Fruit fly (Drosophila melanogaster) whole organism, prepupa: ENCODE data around the gene cact.

ENCODE experiments used
- CG10631 ChIP-seq: fragments of 200-800 bp; sonication (Bioruptor generic); optimal IDR thresholded peaks from 2 replicates; lab custom pipeline; 2016; ENCODE audit warnings: missing biosample characterization, missing genetic modification characterization
- CG10669 ChIP-seq: fragments of 200-800 bp; sonication (Bioruptor generic); optimal IDR thresholded peaks from 3 replicates; lab custom pipeline; 2018; ENCODE audit warnings: missing biosample characterization, mild to moderate bottlenecking, missing genetic modification characterization, moderate library complexity
- CG11294 ChIP-seq: fragments of 200-800 bp; sonication (Bioruptor generic); IDR thresholded peaks from 2 replicates; pipeline ENCODE4 v1.3.6; 2022; ENCODE audit warnings: missing biosample characterization, missing genetic modification characterization
- CG11902 ChIP-seq: fragments of 200-800 bp; sonication (Bioruptor generic); optimal IDR thresholded peaks from 3 replicates; lab custom pipeline; 2016; ENCODE audit warnings: missing biosample characterization, missing genetic modification characterization
- CG15336 ChIP-seq: fragments of 200-800 bp; sonication (Bioruptor generic); IDR thresholded peaks from 2 replicates; pipeline ENCODE4 v1.3.6; 2022; ENCODE audit warnings: missing biosample characterization, missing genetic modification characterization
- CG1621 ChIP-seq: fragments of 200-800 bp; sonication (Bioruptor generic); optimal IDR thresholded peaks from 3 replicates; lab custom pipeline; 2018; ENCODE audit warnings: missing biosample characterization, mild to moderate bottlenecking, missing genetic modification characterization
- CG16779 ChIP-seq: fragments of 200-800 bp; sonication (Bioruptor generic); optimal IDR thresholded peaks from 3 replicates; lab custom pipeline; 2017; ENCODE audit warnings: missing biosample characterization, mild to moderate bottlenecking, missing genetic modification characterization
- CG3032 ChIP-seq: fragments of 200-800 bp; optimal IDR thresholded peaks from 2 replicates; lab custom pipeline; 2019; ENCODE audit warnings: missing biosample characterization, mild to moderate bottlenecking, missing genetic modification characterization, moderate library complexity
- CG32006 ChIP-seq: fragments of 200-800 bp; sonication (Bioruptor generic); optimal IDR thresholded peaks from 3 replicates; lab custom pipeline; 2017; ENCODE audit warnings: missing biosample characterization, mild to moderate bottlenecking, missing genetic modification characterization
- CG34406 ChIP-seq: fragments of 200-800 bp; sonication (Bioruptor generic); optimal IDR thresholded peaks from 3 replicates; lab custom pipeline; 2016; ENCODE audit warnings: missing biosample characterization, missing genetic modification characterization
- CG3919 ChIP-seq: fragments of 200-800 bp; sonication (Bioruptor generic); optimal IDR thresholded peaks from 3 replicates; lab custom pipeline; 2016; ENCODE audit warnings: missing biosample characterization, missing genetic modification characterization
- CG6163 ChIP-seq: fragments of 200-800 bp; sonication (Bioruptor generic); IDR thresholded peaks from 3 replicates; pipeline ENCODE4 v1.3.6; 2022; ENCODE audit warnings: missing biosample characterization, missing genetic modification characterization
- CG6276 ChIP-seq: fragments of 200-800 bp; sonication (Bioruptor generic); optimal IDR thresholded peaks from 2 replicates; lab custom pipeline; 2017; ENCODE audit warnings: missing biosample characterization, mild to moderate bottlenecking, missing genetic modification characterization
- CG6792 ChIP-seq: fragments of 200-800 bp; sonication (Bioruptor generic); optimal IDR thresholded peaks from 3 replicates; lab custom pipeline; 2016; ENCODE audit warnings: missing biosample characterization, missing genetic modification characterization
- CG6808 ChIP-seq: fragments of 200-800 bp; sonication (Bioruptor generic); optimal IDR thresholded peaks from 3 replicates; lab custom pipeline; 2017; ENCODE audit warnings: missing biosample characterization, missing genetic modification characterization, mild to moderate bottlenecking, moderate library complexity, missing genetic modification reagents
- CG6854 ChIP-seq: fragments of 200-800 bp; sonication (Bioruptor generic); optimal IDR thresholded peaks from 2 replicates; lab custom pipeline; 2017; ENCODE audit warnings: missing biosample characterization, mild to moderate bottlenecking, missing genetic modification characterization
- CG8119 ChIP-seq: fragments of 200-800 bp; sonication (Bioruptor generic); IDR thresholded peaks from 3 replicates; pipeline ENCODE4 v1.3.6; 2022; ENCODE audit warnings: missing biosample characterization, missing genetic modification characterization
- CG8632 ChIP-seq: fragments of 200-800 bp; sonication (Bioruptor generic); optimal IDR thresholded peaks from 3 replicates; lab custom pipeline; 2016; ENCODE audit warnings: missing biosample characterization, missing genetic modification characterization
- Eip75B ChIP-seq: fragments of 200-800 bp; sonication (Bioruptor generic); optimal IDR thresholded peaks from 3 replicates; lab custom pipeline; 2016; ENCODE audit warnings: missing biosample characterization, missing genetic modification characterization
- Eip78C ChIP-seq: fragments of 200-800 bp; sonication (Bioruptor generic); peaks from one replicate; lab custom pipeline; 2016; ENCODE audit warnings: missing biosample characterization, missing genetic modification characterization
- Ets21C ChIP-seq: fragments of 200-800 bp; sonication (Bioruptor generic); optimal IDR thresholded peaks from 3 replicates; lab custom pipeline; 2016; ENCODE audit warnings: missing biosample characterization, missing genetic modification characterization
- Ets96B ChIP-seq: fragments of 200-800 bp; optimal IDR thresholded peaks from 2 replicates; lab custom pipeline; 2019; ENCODE audit warnings: missing biosample characterization, mild to moderate bottlenecking, missing genetic modification characterization, moderate library complexity
- Gug ChIP-seq: fragments of 200-800 bp; sonication (Bioruptor generic); IDR thresholded peaks from 2 replicates; pipeline ENCODE4 v1.3.6; 2022; ENCODE audit warnings: missing biosample characterization, missing genetic modification characterization
- Hr38 ChIP-seq: sonication (Bioruptor generic); optimal IDR thresholded peaks from 2 replicates; lab custom pipeline; 2016; ENCODE audit warnings: missing biosample characterization, missing genetic modification characterization
- Hr39 ChIP-seq: fragments of 200-800 bp; sonication (Bioruptor generic); optimal IDR thresholded peaks from 2 replicates; lab custom pipeline; 2016; ENCODE audit warnings: missing biosample characterization, missing genetic modification characterization
- Lpt ChIP-seq: fragments of 200-800 bp; sonication (Bioruptor generic); optimal IDR thresholded peaks from 3 replicates; lab custom pipeline; 2016; ENCODE audit warnings: missing biosample characterization, missing genetic modification characterization
- Sox102F ChIP-seq: fragments of 200-800 bp; sonication (Bioruptor generic); optimal IDR thresholded peaks from 2 replicates; lab custom pipeline; 2016; ENCODE audit warnings: missing biosample characterization, mild to moderate bottlenecking, missing genetic modification characterization
- Sox14 ChIP-seq: fragments of 200-800 bp; sonication (Bioruptor generic); optimal IDR thresholded peaks from 3 replicates; lab custom pipeline; 2016; ENCODE audit warnings: missing biosample characterization, missing genetic modification characterization
- Sox15 ChIP-seq: fragments of 200-800 bp; sonication (Bioruptor generic); optimal IDR thresholded peaks from 3 replicates; lab custom pipeline; 2016; ENCODE audit warnings: missing biosample characterization, missing genetic modification characterization
- achi ChIP-seq: fragments of 200-800 bp; sonication (Bioruptor generic); optimal IDR thresholded peaks from 3 replicates; lab custom pipeline; 2016; ENCODE audit warnings: missing biosample characterization, missing genetic modification characterization
- acj6 ChIP-seq: fragments of 200-800 bp; sonication (Bioruptor generic); optimal IDR thresholded peaks from 3 replicates; lab custom pipeline; 2016; ENCODE audit warnings: missing biosample characterization, missing genetic modification characterization
- dac ChIP-seq: fragments of 200-800 bp; sonication (Bioruptor generic); optimal IDR thresholded peaks from 2 replicates; lab custom pipeline; 2017; ENCODE audit warnings: missing biosample characterization, mild to moderate bottlenecking, missing genetic modification characterization
- eg ChIP-seq: fragments of 200-800 bp; sonication (Bioruptor generic); IDR thresholded peaks from 3 replicates; pipeline ENCODE4 v1.3.6; 2022; ENCODE audit warnings: missing biosample characterization, missing genetic modification characterization
- esn ChIP-seq: fragments of 200-800 bp; sonication (Bioruptor generic); optimal IDR thresholded peaks from 2 replicates; lab custom pipeline; 2016; ENCODE audit warnings: missing biosample characterization, mild to moderate bottlenecking, missing genetic modification characterization, moderate library complexity
- fd59A ChIP-seq: fragments of 200-800 bp; sonication (Bioruptor generic); optimal IDR thresholded peaks from 2 replicates; lab custom pipeline; 2017; ENCODE audit warnings: missing biosample characterization, mild to moderate bottlenecking, missing genetic modification characterization, missing genetic modification reagents
- fd85E ChIP-seq: fragments of 200-800 bp; sonication (Bioruptor generic); optimal IDR thresholded peaks from 3 replicates; lab custom pipeline; 2016; ENCODE audit warnings: missing biosample characterization, missing genetic modification characterization
- fkh ChIP-seq: fragments of 200-800 bp; sonication (Bioruptor generic); optimal IDR thresholded peaks from 3 replicates; lab custom pipeline; 2017; ENCODE audit warnings: missing biosample characterization, mild to moderate bottlenecking, missing genetic modification characterization, moderate library complexity
- net ChIP-seq: fragments of 200-800 bp; sonication (Bioruptor generic); optimal IDR thresholded peaks from 3 replicates; lab custom pipeline; 2016; ENCODE audit warnings: missing biosample characterization, missing genetic modification characterization
- pdm3 ChIP-seq: fragments of 200-800 bp; sonication (Bioruptor generic); optimal IDR thresholded peaks from 3 replicates; lab custom pipeline; 2016; ENCODE audit warnings: missing biosample characterization, missing genetic modification characterization
- salr ChIP-seq, 2 experiments: fragments of 200-800 bp; sonication (Bioruptor generic); optimal IDR thresholded peaks; 3 replicates each; lab custom pipeline; 2016 to 2018; ENCODE audit warnings: missing biosample characterization in 2 of 2, missing genetic modification characterization in 2 of 2, mild to moderate bottlenecking in 1 of 2
- spab ChIP-seq: fragments of 200-800 bp; sonication (Bioruptor generic); optimal IDR thresholded peaks from 2 replicates; lab custom pipeline; 2017; ENCODE audit warnings: missing biosample characterization, mild to moderate bottlenecking, missing genetic modification characterization, missing genetic modification reagents
- ss ChIP-seq, 2 experiments: fragments of 200-800 bp; sonication (Bioruptor generic); optimal IDR thresholded peaks; 2 replicates in 1 of 2; 3 replicates in 1 of 2; lab custom pipeline; 2017 to 2018; ENCODE audit warnings: mild to moderate bottlenecking in 2 of 2, missing biosample characterization in 2 of 2, missing genetic modification characterization in 2 of 2, moderate library complexity in 1 of 2
- topi ChIP-seq: fragments of 200-800 bp; sonication (Bioruptor generic); optimal IDR thresholded peaks from 3 replicates; lab custom pipeline; 2016; ENCODE audit warnings: missing biosample characterization, missing genetic modification characterization
- vri ChIP-seq: fragments of 200-800 bp; sonication (Bioruptor generic); optimal IDR thresholded peaks from 3 replicates; lab custom pipeline; 2016; ENCODE audit warnings: missing biosample characterization, mild to moderate bottlenecking, missing genetic modification characterization

Gene cact

DNA sequence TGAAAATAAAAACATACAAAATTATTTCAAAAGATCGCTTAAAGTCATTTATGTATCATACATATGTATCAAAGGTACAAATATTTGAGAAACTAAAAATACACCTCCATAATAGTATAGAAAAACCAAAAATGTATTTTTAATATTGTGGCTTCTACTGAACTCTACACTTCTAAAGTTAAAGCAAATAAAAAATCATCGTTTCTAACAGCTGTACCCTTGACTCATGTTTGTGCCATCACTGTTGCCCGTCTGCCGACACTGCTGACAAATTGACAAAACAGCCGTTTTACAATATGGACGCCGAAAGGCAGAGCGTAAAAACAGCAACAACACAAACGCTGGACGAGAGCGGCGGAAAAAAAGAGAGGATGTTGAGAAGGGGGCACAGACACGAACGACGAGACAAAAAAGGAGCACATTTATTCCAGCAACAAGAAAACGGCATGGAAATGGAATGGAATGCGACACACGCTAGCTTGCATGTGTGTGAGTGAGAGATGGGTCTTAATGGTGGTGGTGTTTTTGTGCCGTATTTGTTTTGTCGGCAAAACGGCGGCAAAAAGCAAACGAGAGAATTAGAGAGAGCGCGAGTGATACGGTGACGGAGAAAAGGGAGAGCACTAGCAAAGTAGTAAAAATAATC is 39.5 kb downstream of the cact start (continued):
- TF ChIP-seq Eip78C (GFP tag; lab: Kevin White, UChicago) (peak; percentile 92), CG1621 (tag; lab: Kevin White, UChicago) (peak; percentile 52), CG10631 (GFP tag; lab: Kevin White, UChicago) (peak; percentile 81), CG6792 (peak; percentile 61), CG6854 (GFP tag; lab: Kevin White, UChicago) (peak; percentile 60), CG6163 (GFP tag; lab: Robert Waterston, UW) (no peak), Gug (no peak), CG15336 (GFP tag; lab: Robert Waterston, UW) (no peak), Sox15 (GFP tag; lab: Kevin White, UChicago) (peak; percentile 13), Eip75B (peak; percentile 63), Sox102F (GFP tag; lab: Kevin White, UChicago) (peak; percentile 65), spab (GFP tag; lab: Kevin White, UChicago) (peak; percentile 72), CG8632 (GFP tag; lab: Kevin White, UChicago) (peak; percentile 72), fd59A (peak; percentile 40), fd85E (GFP tag; lab: Kevin White, UChicago) (no peak), Hr39 (GFP tag; lab: Kevin White, UChicago) (peak; percentile 68), vri (GFP tag; lab: Kevin White, UChicago) (peak; percentile 48), CG34406 (peak; percentile 65), CG32006 (GFP tag; lab: Kevin White, UChicago) (peak; percentile 86), net (GFP tag; lab: Kevin White, UChicago) (peak; percentile 80), CG10669 (GFP tag; lab: Kevin White, UChicago) (peak; percentile 75), eg (GFP tag; lab: Robert Waterston, UW) (no peak), Hr38 (GFP tag; lab: Kevin White, UChicago) (peak; percentile 14), Lpt (GFP tag; lab: Kevin White, UChicago) (peak; percentile 53), fkh (GFP tag; lab: Kevin White, UChicago) (peak; percentile 57), CG3032 (tag; lab: Kevin White, UChicago) (peak; percentile 67), achi (GFP tag; lab: Kevin White, UChicago) (peak; percentile 84)

DNA sequence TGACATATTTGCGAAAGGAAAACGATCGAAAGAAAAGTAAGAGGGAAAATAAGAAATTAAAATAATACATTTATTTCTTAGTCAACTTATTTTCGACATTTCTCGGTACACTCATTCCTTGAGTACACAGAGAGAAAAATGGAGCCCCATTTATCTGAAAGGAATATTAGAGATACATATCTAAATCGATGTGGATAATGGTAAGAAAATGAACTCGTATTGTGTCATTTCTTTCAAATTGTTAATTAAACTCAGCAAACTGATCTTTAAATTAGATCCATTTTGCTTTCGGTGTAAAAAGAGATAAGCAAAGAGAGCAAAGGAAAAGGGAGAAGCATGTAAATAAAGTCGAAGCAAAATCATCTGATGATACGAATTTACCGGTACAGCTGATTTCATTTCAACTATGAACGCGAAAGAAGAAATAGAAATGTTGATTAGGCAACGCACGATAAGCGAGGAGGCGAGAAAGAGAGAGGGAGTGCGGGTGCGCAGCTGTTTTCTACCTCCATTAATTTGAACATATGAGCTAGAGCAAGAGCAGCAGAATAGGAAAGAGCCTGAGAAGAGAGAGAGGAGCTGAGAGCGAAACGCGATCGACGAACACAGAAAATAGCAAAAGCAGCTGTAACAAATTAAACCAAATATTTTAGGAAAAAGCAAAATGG is 40.2 kb downstream of the cact start:
- TF ChIP-seq fd85E (GFP tag; lab: Kevin White, UChicago) (no peak), topi (GFP tag; lab: Kevin White, UChicago) (peak; percentile 92), CG32006 (GFP tag; lab: Kevin White, UChicago) (peak; percentile 83), CG11294 (GFP tag; lab: Robert Waterston, UW) (no peak), spab (GFP tag; lab: Kevin White, UChicago) (peak; percentile 54), CG3919 (GFP tag; lab: Kevin White, UChicago) (peak; percentile 88), Sox14 (GFP tag; lab: Kevin White, UChicago) (peak; percentile 91), CG15336 (GFP tag; lab: Robert Waterston, UW) (no peak), net (GFP tag; lab: Kevin White, UChicago) (peak; percentile 86), pdm3 (GFP tag; lab: Kevin White, UChicago) (peak; percentile 93), CG6808 (GFP tag; lab: Kevin White, UChicago) (peak; percentile 69), acj6 (GFP tag; lab: Kevin White, UChicago) (peak; percentile 88), CG6163 (GFP tag; lab: Robert Waterston, UW) (no peak), CG6854 (GFP tag; lab: Kevin White, UChicago) (peak; percentile 55), CG8119 (GFP tag; lab: Robert Waterston, UW) (no peak), dac (GFP tag; lab: Kevin White, UChicago) (peak; percentile 71), CG8632 (GFP tag; lab: Kevin White, UChicago) (peak; percentile 85), CG11902 (GFP tag; lab: Kevin White, UChicago) (peak; percentile 89), eg (GFP tag; lab: Robert Waterston, UW) (no peak), salr (GFP tag; optimal IDR thresholded peaks at IDR 0.05; lab: Kevin White, UChicago) (peak; percentile 38 to 79), Sox15 (GFP tag; lab: Kevin White, UChicago) (peak; percentile 83), Hr39 (GFP tag; lab: Kevin White, UChicago) (peak; percentile 94), Sox102F (GFP tag; lab: Kevin White, UChicago) (peak; percentile 93), Ets21C (GFP tag; lab: Kevin White, UChicago) (peak; percentile 87), Hr38 (GFP tag; lab: Kevin White, UChicago) (no peak), Ets96B (tag; lab: Kevin White, UChicago) (peak; percentile 86), CG16779 (tag; lab: Kevin White, UChicago) (peak; percentile 50), fkh (GFP tag; lab: Kevin White, UChicago) (peak; percentile 22), esn (peak; percentile 94), CG6276 (GFP tag; lab: Kevin White, UChicago) (peak; percentile 70), ss (GFP tag; optimal IDR thresholded peaks at IDR 0.05; lab: Kevin White, UChicago) (peak in 1 of 2 experiments; percentile 70), CG10631 (GFP tag; lab: Kevin White, UChicago) (peak; percentile 87), achi (GFP tag; lab: Kevin White, UChicago) (peak; percentile 83), Eip75B (peak; percentile 83)
